Fruit fly (Drosophila melanogaster) whole organism, embryonic: ENCODE results near the gene CG13063.
A peak's percentile ranks its signal among the peaks of the same experiment; 100 is the strongest.

Experiments used
- Ada2b ChIP-seq: fragments of 200-800 bp; sonication (Bioruptor generic); IDR thresholded peaks from 2 replicates; pipeline ENCODE4 v1.3.6; 2022; ENCODE audit warnings: missing biosample characterization, missing genetic modification characterization
- Atf6 ChIP-seq: fragments of 200-800 bp; sonication (Bioruptor generic); IDR thresholded peaks from 2 replicates; pipeline ENCODE4 v1.3.6; 2022; ENCODE audit warnings: missing biosample characterization, missing genetic modification characterization
- B-H2 ChIP-seq: fragments of 200-800 bp; sonication (Bioruptor generic); optimal IDR thresholded peaks from 2 replicates; lab custom pipeline; 2018; ENCODE audit warnings: missing biosample characterization, mild to moderate bottlenecking, missing genetic modification characterization
- Blimp-1 ChIP-seq: fragments of 200-800 bp; sonication (Bioruptor generic); optimal IDR thresholded peaks from 3 replicates; lab custom pipeline; 2018; ENCODE audit warnings: missing biosample characterization, missing genetic modification characterization, mild to moderate bottlenecking, moderate library complexity, missing genetic modification reagents
- Bteb2 ChIP-seq: fragments of 200-800 bp; sonication (Bioruptor generic); optimal IDR thresholded peaks from 2 replicates; lab custom pipeline; 2016; ENCODE audit warnings: missing biosample characterization, missing genetic modification characterization
- CG10274 ChIP-seq: fragments of 200-800 bp; sonication (Bioruptor generic); optimal IDR thresholded peaks from 3 replicates; lab custom pipeline; 2017; ENCODE audit warnings: missing biosample characterization, mild to moderate bottlenecking, missing genetic modification characterization
- CG10321 ChIP-seq: fragments of 200-800 bp; sonication (Bioruptor generic); IDR thresholded peaks from 2 replicates; pipeline ENCODE4 v1.3.6; 2022; ENCODE audit warnings: missing biosample characterization, missing genetic modification characterization
- CG12236 ChIP-seq: fragments of 200-800 bp; sonication (Bioruptor generic); optimal IDR thresholded peaks from 2 replicates; lab custom pipeline; 2016; ENCODE audit warnings: missing biosample characterization, missing genetic modification characterization
- CG12744 ChIP-seq: fragments of 200-800 bp; sonication (Bioruptor generic); optimal IDR thresholded peaks from 2 replicates; lab custom pipeline; 2016; ENCODE audit warnings: missing biosample characterization, missing genetic modification characterization
- CG12769 ChIP-seq: fragments of 200-800 bp; sonication (Bioruptor generic); optimal IDR thresholded peaks from 2 replicates; lab custom pipeline; 2019; ENCODE audit warnings: missing biosample characterization, mild to moderate bottlenecking, missing genetic modification characterization, moderate library complexity
- CG15269 ChIP-seq: fragments of 200-800 bp; sonication (Bioruptor generic); optimal IDR thresholded peaks from 2 replicates; lab custom pipeline; 2018; ENCODE audit warnings: missing biosample characterization, mild to moderate bottlenecking, missing genetic modification characterization, moderate library complexity
- CG15601 ChIP-seq: fragments of 200-800 bp; sonication (Bioruptor generic); optimal IDR thresholded peaks from 3 replicates; lab custom pipeline; 2019; ENCODE audit warnings: missing biosample characterization, mild to moderate bottlenecking, missing genetic modification characterization, moderate library complexity
- CG17359 ChIP-seq: fragments of 200-800 bp; sonication (Bioruptor generic); optimal IDR thresholded peaks from 3 replicates; lab custom pipeline; 2018; ENCODE audit warnings: missing biosample characterization, mild to moderate bottlenecking, missing genetic modification characterization, moderate library complexity
- CG17912 ChIP-seq: fragments of 200-800 bp; sonication (Bioruptor generic); optimal IDR thresholded peaks from 2 replicates; lab custom pipeline; 2018; ENCODE audit warnings: missing biosample characterization, mild to moderate bottlenecking, missing genetic modification characterization
- CG18011 ChIP-seq: fragments of 200-800 bp; sonication (Bioruptor generic); optimal IDR thresholded peaks from 2 replicates; lab custom pipeline; 2017; ENCODE audit warnings: missing biosample characterization, missing genetic modification characterization, mild to moderate bottlenecking, moderate library complexity, missing genotype
- CG18262 ChIP-seq: fragments of 200-800 bp; optimal IDR thresholded peaks from 3 replicates; lab custom pipeline; 2019; ENCODE audit warnings: missing biosample characterization, mild to moderate bottlenecking, missing genetic modification characterization, moderate library complexity
- CG2678 ChIP-seq: fragments of 200-800 bp; sonication (Bioruptor generic); optimal IDR thresholded peaks from 3 replicates; lab custom pipeline; 2019; ENCODE audit warnings: missing biosample characterization, mild to moderate bottlenecking, missing genetic modification characterization, moderate library complexity
- CG31388 ChIP-seq: fragments of 200-800 bp; sonication (Bioruptor generic); optimal IDR thresholded peaks from 2 replicates; lab custom pipeline; 2016; ENCODE audit warnings: missing biosample characterization, missing genetic modification characterization
- CG32532 ChIP-seq: fragments of 200-800 bp; sonication (Bioruptor generic); IDR thresholded peaks from 2 replicates; pipeline ENCODE4 v1.3.6; 2022; ENCODE audit warnings: missing biosample characterization, missing genetic modification characterization
- CG34376 ChIP-seq: fragments of 200-800 bp; sonication (Bioruptor generic); optimal IDR thresholded peaks from 2 replicates; lab custom pipeline; 2018; ENCODE audit warnings: missing biosample characterization, mild to moderate bottlenecking, missing genetic modification characterization
- CG8089 ChIP-seq: fragments of 200-800 bp; sonication (Bioruptor generic); optimal IDR thresholded peaks from 3 replicates; lab custom pipeline; 2016; ENCODE audit warnings: missing biosample characterization, missing genetic modification characterization
- Dbx ChIP-seq: fragments of 200-800 bp; sonication (Bioruptor generic); IDR thresholded peaks from 3 replicates; pipeline ENCODE4 v1.3.6; 2022; ENCODE audit warnings: missing biosample characterization, missing genetic modification characterization
- Dek ChIP-seq: fragments of 200-800 bp; sonication (Bioruptor generic); optimal IDR thresholded peaks from 3 replicates; lab custom pipeline; 2019; ENCODE audit warnings: missing biosample characterization, mild to moderate bottlenecking, missing genetic modification characterization, moderate library complexity
- Ets65A ChIP-seq: fragments of 200-800 bp; sonication (Bioruptor generic); peaks from one replicate; lab custom pipeline; 2016; ENCODE audit warnings: missing biosample characterization, missing genetic modification characterization
- Hsf ChIP-seq: fragments of 200-800 bp; sonication (Bioruptor generic); optimal IDR thresholded peaks from 3 replicates; lab custom pipeline; 2016; ENCODE audit warnings: missing biosample characterization, missing genetic modification characterization
- Neu2 ChIP-seq: fragments of 200-800 bp; sonication (Bioruptor generic); optimal IDR thresholded peaks from 3 replicates; lab custom pipeline; 2016; ENCODE audit warnings: missing biosample characterization, missing genetic modification characterization, borderline replicate concordance
- Nf-YB ChIP-seq: fragments of 200-800 bp; sonication (Bioruptor generic); optimal IDR thresholded peaks from 3 replicates; lab custom pipeline; 2019; ENCODE audit warnings: missing biosample characterization, mild to moderate bottlenecking, missing genetic modification characterization, moderate library complexity
- ab ChIP-seq: fragments of 200-800 bp; sonication (Bioruptor generic); optimal IDR thresholded peaks from 2 replicates; lab custom pipeline; 2016; ENCODE audit warnings: missing biosample characterization, missing genetic modification characterization
- bowl ChIP-seq: fragments of 200-800 bp; sonication (Bioruptor generic); IDR thresholded peaks from 2 replicates; pipeline ENCODE4 v1.3.6; 2022; ENCODE audit warnings: missing biosample characterization, missing genetic modification characterization
- br ChIP-seq: fragments of >200 bp; optimal IDR thresholded peaks from 2 replicates; lab custom pipeline; 2017
- dan ChIP-seq: fragments of 200-800 bp; sonication (Bioruptor generic); IDR thresholded peaks from 2 replicates; pipeline ENCODE4 v1.3.6; 2022; ENCODE audit warnings: missing biosample characterization, missing genetic modification characterization
- dmrt99B ChIP-seq: fragments of 200-800 bp; sonication (Bioruptor generic); optimal IDR thresholded peaks from 2 replicates; lab custom pipeline; 2018; ENCODE audit warnings: missing biosample characterization, mild to moderate bottlenecking, missing genetic modification characterization, moderate library complexity
- ftz-f1 ChIP-seq: fragments of 200-800 bp; sonication (Bioruptor generic); optimal IDR thresholded peaks from 2 replicates; lab custom pipeline; 2016; ENCODE audit warnings: missing biosample characterization, missing genetic modification characterization
- grn ChIP-seq: fragments of 200-800 bp; sonication (Bioruptor generic); optimal IDR thresholded peaks from 3 replicates; lab custom pipeline; 2017; ENCODE audit warnings: missing biosample characterization, missing genetic modification characterization
- jing ChIP-seq: fragments of 200-800 bp; sonication (Bioruptor generic); optimal IDR thresholded peaks from 2 replicates; lab custom pipeline; 2018; ENCODE audit warnings: missing biosample characterization, mild to moderate bottlenecking, missing genetic modification characterization
- kni ChIP-seq: fragments of 200-800 bp; sonication (Bioruptor generic); optimal IDR thresholded peaks from 3 replicates; lab custom pipeline; 2017; ENCODE audit warnings: mild to moderate bottlenecking, missing biosample characterization, missing genetic modification reagents, missing genetic modification characterization
- nau ChIP-seq: fragments of 200-800 bp; sonication (Bioruptor generic); optimal IDR thresholded peaks from 3 replicates; lab custom pipeline; 2017; ENCODE audit warnings: missing biosample characterization, mild to moderate bottlenecking, missing genetic modification characterization, missing genetic modification reagents
- oc ChIP-seq: fragments of 200-800 bp; sonication (Bioruptor generic); optimal IDR thresholded peaks from 2 replicates; lab custom pipeline; 2018; ENCODE audit warnings: missing biosample characterization, mild to moderate bottlenecking, missing genetic modification characterization, moderate library complexity
- onecut ChIP-seq: fragments of 200-800 bp; sonication (Bioruptor generic); IDR thresholded peaks from 2 replicates; pipeline ENCODE4 v1.3.6; 2022; ENCODE audit warnings: missing biosample characterization, missing genetic modification characterization
- pan ChIP-seq, 4 experiments: fragments of >200 bp in 3 of 4; fragments of 200-800 bp in 1 of 4; sonication (Bioruptor generic) in 1 of 4; optimal IDR thresholded peaks in 3 of 4; IDR thresholded peaks in 1 of 4; 2 replicates each; pipeline versions ENCODE4 v1.3.6 to Lab custom; 2017 to 2022; ENCODE audit warnings: missing biosample characterization in 2 of 4, missing genetic modification characterization in 2 of 4, mixed read lengths in 1 of 4
- pum ChIP-seq: fragments of 200-800 bp; sonication (Bioruptor generic); optimal IDR thresholded peaks from 2 replicates; lab custom pipeline; 2016; ENCODE audit warnings: missing biosample characterization, missing genetic modification characterization
- sc ChIP-seq, 3 experiments: fragments of >200 bp in 2 of 3; fragments of 200-800 bp in 1 of 3; sonication (Bioruptor generic) in 1 of 3; optimal IDR thresholded peaks; 2 replicates in 2 of 3; 3 replicates in 1 of 3; lab custom pipeline; 2017; ENCODE audit warnings: mild to moderate bottlenecking in 1 of 3, missing biosample characterization in 1 of 3, missing genetic modification characterization in 1 of 3, missing genetic modification reagents in 1 of 3
- sd ChIP-seq: fragments of 200-800 bp; sonication (Bioruptor generic); optimal IDR thresholded peaks from 3 replicates; lab custom pipeline; 2018; ENCODE audit warnings: missing biosample characterization, mild to moderate bottlenecking, missing genetic modification characterization, moderate library complexity
- sna ChIP-seq: fragments of 200-800 bp; sonication (Bioruptor generic); IDR thresholded peaks from 2 replicates; pipeline ENCODE4 v1.3.6; 2022; ENCODE audit warnings: missing biosample characterization, missing genetic modification characterization; ENCODE audit not compliant: partially characterized antibody
- tap ChIP-seq: fragments of 200-800 bp; optimal IDR thresholded peaks from 3 replicates; lab custom pipeline; 2019; ENCODE audit warnings: missing biosample characterization, mild to moderate bottlenecking, missing genetic modification characterization, moderate library complexity
- toy ChIP-seq: fragments of 200-800 bp; sonication (Bioruptor generic); IDR thresholded peaks from 2 replicates; pipeline ENCODE4 v1.3.6; 2022; ENCODE audit warnings: missing biosample characterization, missing genetic modification characterization
- usp ChIP-seq: fragments of >200 bp; optimal IDR thresholded peaks from 2 replicates; lab custom pipeline; 2017; ENCODE audit warnings: missing biosample characterization, missing genetic modification characterization
- zen2 ChIP-seq: fragments of 200-800 bp; sonication (Bioruptor generic); IDR thresholded peaks from 3 replicates; pipeline ENCODE4 v1.3.6; 2022; ENCODE audit warnings: missing biosample characterization, missing genetic modification characterization; ENCODE audit not compliant: partially characterized antibody

CG13063 gene

DNA sequence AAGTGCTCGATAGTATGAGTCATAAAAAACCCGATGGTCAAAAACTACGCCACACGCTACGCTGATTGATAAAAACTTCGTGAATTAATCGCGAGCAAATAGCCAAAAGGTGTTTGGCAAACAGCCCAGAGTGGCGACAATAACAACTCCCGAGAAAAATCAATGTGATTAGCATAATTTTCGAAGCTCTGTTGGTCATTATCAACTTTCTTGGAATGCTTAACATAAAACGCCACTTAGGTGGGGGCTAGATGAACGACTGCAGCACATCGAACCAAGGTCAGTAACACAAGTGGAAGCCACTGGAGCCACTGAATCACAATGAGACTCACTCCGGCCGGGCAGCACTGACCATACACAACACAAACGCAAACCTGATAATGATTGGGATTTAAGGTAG, 31.3 kb downstream of the CG13063 start (continued):
- no peak for TF ChIP-seq sc (optimal IDR thresholded peaks at IDR 0.05; lab: Kevin White, UChicago)
- TF ChIP-seq sc (GFP tag; optimal IDR thresholded peaks at IDR 0.05; lab: Kevin White, UChicago): no peak
- TF ChIP-seq Atf6 (GFP tag; lab: Robert Waterston, UW): no peak
- TF ChIP-seq ftz-f1 (GFP tag; lab: Kevin White, UChicago): peak; percentile 48
- TF ChIP-seq CG18011 (GFP tag; lab: Kevin White, UChicago): no peak
- no peak for TF ChIP-seq Nf-YB (GFP tag; lab: Kevin White, UChicago)
- no peak for TF ChIP-seq toy (GFP tag; lab: Robert Waterston, UW)
- no peak for TF ChIP-seq sna (GFP tag; lab: Robert Waterston, UW)
- no peak for TF ChIP-seq CG15601 (tag; lab: Kevin White, UChicago)
- 0 out of 2 replicates have a peak, but pooled peaks have one; percentile 10 for TF ChIP-seq CG32532 (GFP tag; lab: Robert Waterston, UW)
- TF ChIP-seq CG18262 (tag; lab: Kevin White, UChicago): no peak
- no peak for TF ChIP-seq CG10274 (GFP tag; lab: Kevin White, UChicago)
- no peak for TF ChIP-seq Dbx (GFP tag; lab: Robert Waterston, UW)
- TF ChIP-seq B-H2 (GFP tag; lab: Kevin White, UChicago): no peak
- TF ChIP-seq sd (tag; lab: Kevin White, UChicago): peak; percentile 66
- TF ChIP-seq bowl (GFP tag; lab: Robert Waterston, UW): no peak
- no peak for TF ChIP-seq kni (GFP tag; lab: Kevin White, UChicago)
- no peak for TF ChIP-seq CG34376 (GFP tag; lab: Kevin White, UChicago)
- TF ChIP-seq onecut (GFP tag; lab: Robert Waterston, UW): peak; percentile 61
- TF ChIP-seq, all 482 proteins: peak for 15

DNA sequence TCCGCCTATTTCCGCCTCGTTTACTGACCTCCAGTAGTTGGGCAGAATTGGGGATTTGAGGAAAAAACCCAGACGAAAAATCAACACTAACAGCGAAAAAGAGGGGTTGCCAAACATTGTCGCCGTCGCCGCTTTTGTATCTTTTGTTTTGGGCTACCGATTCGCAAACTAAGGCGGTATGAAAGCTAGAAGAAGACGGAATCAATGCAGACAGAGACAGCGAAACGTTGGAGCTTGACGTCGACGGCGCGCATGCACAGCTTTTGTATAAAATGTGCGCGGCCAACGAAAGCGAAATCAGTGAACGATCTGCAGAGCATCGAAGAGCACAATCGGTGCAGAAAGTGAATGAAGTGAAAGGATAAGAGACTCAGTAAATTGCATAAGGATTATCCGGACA, 32.3 kb downstream of the CG13063 start, which contains the start of gene CG4998:
CG4998 (plus strand) TSS at position 301 of the 400 bp plus-strand sequence.
- no peak for TF ChIP-seq CG2678 (tag; lab: Kevin White, UChicago)
- TF ChIP-seq CG12769 (tag; lab: Kevin White, UChicago): peak; percentile 8
- no peak for TF ChIP-seq br (lab: Kevin White, UChicago)
- no peak for TF ChIP-seq tap
- no peak for TF ChIP-seq Ets65A
- TF ChIP-seq usp (GFP tag; lab: Kevin White, UChicago): no peak
- no peak for TF ChIP-seq nau (GFP tag; lab: Kevin White, UChicago)
- peak; percentile 8 for TF ChIP-seq Blimp-1 (GFP tag; lab: Kevin White, UChicago)
- TF ChIP-seq CG12236: no peak
- no peak for TF ChIP-seq Hsf (GFP tag; lab: Kevin White, UChicago)
- no peak for TF ChIP-seq pan (optimal IDR thresholded peaks at IDR 0.05; lab: Kevin White, UChicago)
- peak in 1 of 2 experiments; percentile 14 for TF ChIP-seq pan (GFP tag; optimal IDR thresholded peaks at IDR 0.05 in 1 of 2, IDR thresholded peaks at IDR 0.05 in 1 of 2)

DNA sequence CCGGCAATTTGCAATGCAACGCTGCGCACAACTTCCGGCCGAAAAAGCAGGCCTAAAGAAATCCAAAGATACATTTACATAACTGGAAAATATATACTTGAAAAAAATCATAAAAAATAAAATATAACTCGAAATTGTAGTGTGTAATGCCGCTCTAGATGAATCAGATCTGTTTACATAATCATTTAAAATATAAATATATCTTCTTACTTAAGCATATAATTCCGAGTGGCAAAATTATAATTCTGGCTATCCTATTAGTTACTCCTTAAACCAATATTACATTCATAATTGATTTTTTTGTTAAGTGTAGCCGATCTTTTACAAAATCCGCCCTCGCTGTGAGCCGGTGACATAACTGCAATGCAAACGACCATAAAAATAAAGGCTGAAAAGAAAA, 33.1 kb downstream of the CG13063 start:
- TF ChIP-seq zen2 (GFP tag; lab: Robert Waterston, UW): no peak
- no peak for TF ChIP-seq CG17912 (GFP tag; lab: Kevin White, UChicago)
- peak; percentile 57 for TF ChIP-seq dmrt99B (tag; lab: Kevin White, UChicago)
- no peak for TF ChIP-seq oc
- no peak for TF ChIP-seq Bteb2 (GFP tag; lab: Kevin White, UChicago)
- TF ChIP-seq CG12744: no peak
- TF ChIP-seq pum: no peak
- TF ChIP-seq jing (GFP tag; lab: Kevin White, UChicago): no peak
- no peak for TF ChIP-seq CG8089 (GFP tag; lab: Kevin White, UChicago)
- TF ChIP-seq Neu2 (GFP tag; lab: Kevin White, UChicago): no peak
- no peak for TF ChIP-seq Ada2b
- TF ChIP-seq CG17359 (tag; lab: Kevin White, UChicago): peak; percentile 40
- TF ChIP-seq CG31388 (GFP tag; lab: Kevin White, UChicago): no peak
- no peak for TF ChIP-seq Dek (tag; lab: Kevin White, UChicago)
- TF ChIP-seq grn (GFP tag; lab: Kevin White, UChicago): no peak
- no peak for TF ChIP-seq CG10321 (GFP tag; lab: Robert Waterston, UW)
- TF ChIP-seq ab: no peak
- TF ChIP-seq CG15269 (tag; lab: Kevin White, UChicago): peak; percentile 17
- TF ChIP-seq dan: no peak
